Worm (Caenorhabditis elegans) whole organism, L4 larva: ENCODE data around the gene srh-63.

ENCODE experiments used
- R02D3.7 ChIP-seq: fragments of 150-350 bp; sonication (generic microtip); optimal IDR thresholded peaks from 3 replicates; lab custom pipeline; 2014; ENCODE audit warnings: missing biosample characterization, missing genetic modification characterization
- ceh-28 ChIP-seq: fragments of 150-350 bp; optimal IDR thresholded peaks from 2 replicates; lab custom pipeline; 2014; ENCODE audit warnings: missing biosample characterization, missing genetic modification reagents, missing genetic modification characterization
- pqm-1 ChIP-seq: sonication (generic microtip); optimal IDR thresholded peaks from 2 replicates; lab custom pipeline; 2017; ENCODE audit warnings: missing biosample characterization, missing genetic modification characterization
- snpc-4 ChIP-seq: fragments of 150-350 bp; optimal IDR thresholded peaks from 2 replicates; lab custom pipeline; 2014; ENCODE audit warnings: missing biosample characterization, missing genetic modification characterization
- vab-7 ChIP-seq: fragments of 200-800 bp; sonication (Bioruptor generic); IDR thresholded peaks from 2 replicates; pipeline ENCODE4 v1.3.6; 2022; ENCODE audit warnings: missing genetic modification reagents, missing genetic modification characterization, missing compliant biosample characterization

ce11 chrIV:14571626-14572025 is 48.0 kb downstream of the srh-63 start:
- TF ChIP-seq R02D3.7 (tag; lab: Kevin White, UChicago) = no peak
- no peak for TF ChIP-seq snpc-4 (tag; lab: Kevin White, UChicago)
- no peak for TF ChIP-seq ceh-28 (tag; lab: Kevin White, UChicago)
- no peak for TF ChIP-seq vab-7 (GFP tag; lab: Robert Waterston, UW)
- no peak for TF ChIP-seq pqm-1 (tag; lab: Kevin White, UChicago)
